Worm (Caenorhabditis elegans) whole organism, mixed stage, embryonic: ENCODE results near the gene ztf-31.

Experiments
- M03D4.4 ChIP-seq: sonication (generic microtip); optimal IDR thresholded peaks from 2 replicates; lab custom pipeline; 2017; ENCODE audit warnings: mild to moderate bottlenecking, missing genetic modification characterization, missing compliant biosample characterization
- bed-3 ChIP-seq: fragments of 200-800 bp; sonication (Bioruptor generic); optimal IDR thresholded peaks from 3 replicates; lab custom pipeline; 2018; ENCODE audit warnings: mild to moderate bottlenecking, missing genetic modification characterization, moderate library complexity, missing compliant biosample characterization
- blmp-1 ChIP-seq: fragments of 150-350 bp; optimal IDR thresholded peaks from 2 replicates; lab custom pipeline; 2014; ENCODE audit warnings: missing biosample characterization, missing genetic modification characterization
- ceh-39 ChIP-seq: fragments of 150-350 bp; optimal IDR thresholded peaks from 2 replicates; lab custom pipeline; 2014; ENCODE audit warnings: missing biosample characterization, missing genetic modification characterization
- ceh-43 ChIP-seq: fragments of 200-800 bp; sonication (Bioruptor generic); optimal IDR thresholded peaks from 2 replicates; lab custom pipeline; 2018; ENCODE audit warnings: mild to moderate bottlenecking, missing genetic modification characterization, moderate library complexity, missing compliant biosample characterization
- ceh-83 ChIP-seq: fragments of 200-800 bp; sonication (Bioruptor generic); optimal IDR thresholded peaks from 2 replicates; lab custom pipeline; 2018; ENCODE audit warnings: mild to moderate bottlenecking, missing genetic modification characterization, missing compliant biosample characterization
- ces-1 ChIP-seq: fragments of 150-350 bp; optimal IDR thresholded peaks from 2 replicates; lab custom pipeline; 2014; ENCODE audit warnings: missing biosample characterization, missing genetic modification reagents, missing genetic modification characterization
- cnd-1 ChIP-seq: fragments of 200-800 bp; sonication (Bioruptor generic); optimal IDR thresholded peaks from 2 replicates; lab custom pipeline; 2018; ENCODE audit warnings: mild to moderate bottlenecking, missing genetic modification characterization, missing compliant biosample characterization
- drap-1 ChIP-seq: fragments of 200-800 bp; sonication (Bioruptor generic); optimal IDR thresholded peaks from 3 replicates; lab custom pipeline; 2018; ENCODE audit warnings: mild to moderate bottlenecking, missing genetic modification characterization, missing compliant biosample characterization
- elt-1 ChIP-seq: sonication (generic microtip); optimal IDR thresholded peaks from 2 replicates; lab custom pipeline; 2017; ENCODE audit warnings: missing genetic modification characterization, mild to moderate bottlenecking, missing compliant biosample characterization, antibody characterized with exemption, moderate library complexity, borderline replicate concordance; ENCODE audit not compliant: insufficient read depth
- elt-3 ChIP-seq: fragments of 150-350 bp; optimal IDR thresholded peaks from 2 replicates; lab custom pipeline; 2014; ENCODE audit warnings: missing biosample characterization, missing genetic modification characterization
- flh-1 ChIP-seq: fragments of 200-800 bp; sonication (Bioruptor generic); optimal IDR thresholded peaks from 2 replicates; lab custom pipeline; 2018; ENCODE audit warnings: mild to moderate bottlenecking, missing genetic modification characterization, moderate library complexity, missing compliant biosample characterization
- ham-2 ChIP-seq: fragments of 200-800 bp; sonication (Bioruptor generic); optimal IDR thresholded peaks from 2 replicates; lab custom pipeline; 2018; ENCODE audit warnings: mild to moderate bottlenecking, missing genetic modification characterization, missing compliant biosample characterization
- hlh-1 ChIP-seq: fragments of 150-350 bp; optimal IDR thresholded peaks from 2 replicates; lab custom pipeline; 2014; ENCODE audit warnings: missing biosample characterization, missing genetic modification reagents, missing genetic modification characterization
- lin-13 ChIP-seq: fragments of 150-350 bp; optimal IDR thresholded peaks from 2 replicates; lab custom pipeline; 2014; ENCODE audit warnings: missing biosample characterization, missing genetic modification characterization
- lin-32 ChIP-seq: fragments of 200-800 bp; sonication (Bioruptor generic); optimal IDR thresholded peaks from 2 replicates; lab custom pipeline; 2018; ENCODE audit warnings: mild to moderate bottlenecking, missing genetic modification characterization, missing compliant biosample characterization
- lsy-2 ChIP-seq: fragments of 150-350 bp; optimal IDR thresholded peaks from 2 replicates; lab custom pipeline; 2014; ENCODE audit warnings: missing biosample characterization, missing genetic modification characterization
- mab-5 ChIP-seq: fragments of 150-350 bp; optimal IDR thresholded peaks from 2 replicates; lab custom pipeline; 2014; ENCODE audit warnings: missing biosample characterization, missing genetic modification characterization
- mep-1 ChIP-seq: fragments of 150-350 bp; optimal IDR thresholded peaks from 2 replicates; lab custom pipeline; 2017; ENCODE audit warnings: missing biosample characterization, missing genetic modification reagents, missing genetic modification characterization, inconsistent platforms
- mls-2 ChIP-seq: sonication (generic microtip); optimal IDR thresholded peaks from 2 replicates; lab custom pipeline; 2016; ENCODE audit warnings: mild to moderate bottlenecking, missing genetic modification characterization, moderate library complexity, missing compliant biosample characterization
- nhr-2 ChIP-seq: fragments of 150-350 bp; optimal IDR thresholded peaks from 2 replicates; lab custom pipeline; 2014; ENCODE audit warnings: missing biosample characterization, missing genetic modification characterization
- nhr-237 ChIP-seq: fragments of 150-350 bp; optimal IDR thresholded peaks from 2 replicates; lab custom pipeline; 2014; ENCODE audit warnings: missing biosample characterization, missing genetic modification characterization
- nhr-28 ChIP-seq: fragments of 150-350 bp; optimal IDR thresholded peaks from 2 replicates; lab custom pipeline; 2014; ENCODE audit warnings: missing biosample characterization, missing genetic modification characterization
- nhr-76 ChIP-seq: sonication (generic microtip); optimal IDR thresholded peaks from 2 replicates; lab custom pipeline; 2017; ENCODE audit warnings: missing biosample characterization, missing genetic modification characterization
- pha-4 ChIP-seq: fragments of 150-350 bp; optimal IDR thresholded peaks from 2 replicates; lab custom pipeline; 2018; ENCODE audit warnings: missing biosample characterization, missing genetic modification reagents, missing genetic modification characterization
- sem-2 ChIP-seq: fragments of 200-800 bp; sonication (Bioruptor generic); optimal IDR thresholded peaks from 2 replicates; lab custom pipeline; 2018; ENCODE audit warnings: mild to moderate bottlenecking, missing genetic modification characterization, missing compliant biosample characterization
- snpc-4 ChIP-seq: fragments of 150-350 bp; optimal IDR thresholded peaks from 2 replicates; lab custom pipeline; 2014; ENCODE audit warnings: missing biosample characterization, missing genetic modification characterization
- tbx-8 ChIP-seq: fragments of 200-800 bp; sonication (Bioruptor generic); optimal IDR thresholded peaks from 2 replicates; lab custom pipeline; 2018; ENCODE audit warnings: mild to moderate bottlenecking, missing genetic modification characterization, moderate library complexity, missing compliant biosample characterization
- unc-120 ChIP-seq: sonication (generic microtip); optimal IDR thresholded peaks from 2 replicates; lab custom pipeline; 2017; ENCODE audit warnings: missing genetic modification characterization, missing compliant biosample characterization; ENCODE audit not compliant: poor library complexity, severe bottlenecking
- unc-39 ChIP-seq: fragments of 150-350 bp; optimal IDR thresholded peaks from 2 replicates; lab custom pipeline; 2014; ENCODE audit warnings: missing biosample characterization, missing genetic modification characterization
- unc-62 ChIP-seq: fragments of 150-350 bp; optimal IDR thresholded peaks from 2 replicates; lab custom pipeline; 2014; ENCODE audit warnings: missing biosample characterization, missing genetic modification reagents, missing genetic modification characterization
- ztf-11 ChIP-seq: fragments of 150-350 bp; optimal IDR thresholded peaks from 2 replicates; lab custom pipeline; 2014; ENCODE audit warnings: missing biosample characterization, missing genetic modification characterization

The ztf-31 gene

ce11 chrIII:7209721-7210120 lies 31.4 kb upstream of the ztf-31 start, which contains the start of gene R151.2:
Gene R151.2 (plus strand): TSS chrIII:7209967.
- TF ChIP-seq hlh-1 (tag; lab: Kevin White, UChicago) = no peak
- no peak for TF ChIP-seq unc-62
- TF ChIP-seq ces-1 (GFP tag; lab: Kevin White, UChicago) = no peak
- no peak for TF ChIP-seq ztf-11 (tag; lab: Kevin White, UChicago)
- no peak for TF ChIP-seq ceh-39 (tag; lab: Kevin White, UChicago)
- TF ChIP-seq sem-2 = no peak

DNA sequence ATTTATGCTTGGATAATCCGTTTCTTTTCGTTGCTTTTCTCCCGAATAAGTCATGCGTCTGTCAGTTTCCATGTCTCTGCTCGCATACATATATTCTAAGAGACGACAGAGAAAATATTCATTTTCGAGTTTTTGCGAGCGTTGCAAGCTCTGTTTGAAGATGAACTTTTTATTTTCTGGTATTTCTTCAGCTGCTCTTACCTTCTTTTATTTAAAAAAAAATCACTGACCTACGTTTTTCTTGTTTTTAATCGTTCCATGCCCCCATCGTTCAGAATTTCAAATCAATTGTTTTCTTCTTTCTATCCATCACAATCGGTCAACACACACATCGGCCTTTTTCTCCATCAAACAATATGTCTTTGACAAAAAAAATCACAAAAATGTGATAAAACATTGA lies 30.7 kb upstream of the ztf-31 start:
- no peak for TF ChIP-seq elt-1 (tag; lab: Kevin White, UChicago)
- no peak for TF ChIP-seq hlh-1 (tag; lab: Kevin White, UChicago)
- no peak for TF ChIP-seq mab-5 (tag; lab: Kevin White, UChicago)
- no peak for TF ChIP-seq tbx-8
- TF ChIP-seq snpc-4 (tag; lab: Kevin White, UChicago) = no peak
- no peak for TF ChIP-seq drap-1 (GFP tag; lab: Kevin White, UChicago)
- TF ChIP-seq sem-2 = no peak
- TF ChIP-seq lsy-2 = no peak
- no peak for TF ChIP-seq bed-3 (GFP tag; lab: Kevin White, UChicago)
- no peak for TF ChIP-seq M03D4.4 (tag; lab: Kevin White, UChicago)
- no peak for TF ChIP-seq flh-1 (GFP tag; lab: Kevin White, UChicago)
- TF ChIP-seq cnd-1 (tag; lab: Kevin White, UChicago) = no peak
- no peak for TF ChIP-seq unc-39
- TF ChIP-seq blmp-1 (tag; lab: Kevin White, UChicago) = no peak
- no peak for TF ChIP-seq ham-2
- TF ChIP-seq ces-1 (GFP tag; lab: Kevin White, UChicago) = no peak
- no peak for TF ChIP-seq lin-13 (tag; lab: Kevin White, UChicago)
- no peak for TF ChIP-seq lin-32
- no peak for TF ChIP-seq ceh-43 (GFP tag; lab: Kevin White, UChicago)
- TF ChIP-seq elt-3 (tag; lab: Kevin White, UChicago) = no peak

- no peak for TF ChIP-seq nhr-76 (tag; lab: Kevin White, UChicago)
- TF ChIP-seq nhr-28 = no peak
- TF ChIP-seq mls-2 (tag; lab: Kevin White, UChicago) = no peak
- TF ChIP-seq mab-5 (tag; lab: Kevin White, UChicago) = no peak
- no peak for TF ChIP-seq pha-4 (tag; lab: Kevin White, UChicago)
- no peak for TF ChIP-seq lin-13 (tag; lab: Kevin White, UChicago)
- no peak for TF ChIP-seq ceh-39 (tag; lab: Kevin White, UChicago)
- TF ChIP-seq M03D4.4 (tag; lab: Kevin White, UChicago) = no peak
- TF ChIP-seq nhr-237 (tag; lab: Kevin White, UChicago) = no peak
- no peak for TF ChIP-seq ham-2
- TF ChIP-seq elt-1 (tag; lab: Kevin White, UChicago) = no peak
- TF ChIP-seq sem-2 = no peak
- TF ChIP-seq drap-1 (GFP tag; lab: Kevin White, UChicago) = no peak
- TF ChIP-seq elt-3 (tag; lab: Kevin White, UChicago) = no peak
- no peak for TF ChIP-seq nhr-2 (tag; lab: Kevin White, UChicago)
- no peak for TF ChIP-seq lsy-2
These were observed 29.1 kb upstream of the ztf-31 start for ce11 chrIII:7212028-7212427.

DNA sequence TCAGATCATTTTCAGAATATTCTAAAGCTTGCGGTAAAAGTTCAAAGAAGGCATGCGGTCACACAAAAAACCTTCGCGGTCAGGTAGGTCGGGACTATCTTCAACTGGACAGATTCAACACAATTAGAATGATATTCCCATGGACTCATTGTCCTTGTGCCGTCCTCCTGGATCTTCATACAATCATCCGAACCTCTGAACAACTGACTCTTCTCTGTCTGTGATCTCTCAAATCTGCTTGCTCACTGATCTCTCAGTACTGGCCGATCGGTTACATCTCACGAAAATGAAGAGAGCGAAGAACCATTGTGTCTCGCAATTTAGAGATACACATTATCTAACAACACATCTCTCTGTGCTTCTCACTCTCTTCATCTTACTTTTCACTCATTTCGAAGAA lies 25.6 kb upstream of the ztf-31 start:
- TF ChIP-seq lin-32 (no peak), blmp-1 (tag; lab: Kevin White, UChicago) (no peak), pha-4 (tag; lab: Kevin White, UChicago) (no peak), elt-1 (tag; lab: Kevin White, UChicago) (no peak), mls-2 (tag; lab: Kevin White, UChicago) (no peak), lsy-2 (no peak), ceh-83 (GFP tag; lab: Kevin White, UChicago) (no peak), hlh-1 (tag; lab: Kevin White, UChicago) (peak; percentile 99), drap-1 (GFP tag; lab: Kevin White, UChicago) (no peak), unc-62 (no peak), mep-1 (tag; lab: Kevin White, UChicago) (no peak), nhr-76 (tag; lab: Kevin White, UChicago) (no peak), nhr-237 (tag; lab: Kevin White, UChicago) (no peak), unc-120 (tag; lab: Kevin White, UChicago) (peak; percentile 42), bed-3 (GFP tag; lab: Kevin White, UChicago) (no peak)
